Worm (Caenorhabditis elegans) whole organism, mixed stage, embryonic: ENCODE results near the gene spp-26.

ENCODE experiments used
- M03D4.4 ChIP-seq: sonication (generic microtip); optimal IDR thresholded peaks from 2 replicates; lab custom pipeline; 2017; ENCODE audit warnings: mild to moderate bottlenecking, missing genetic modification characterization, missing compliant biosample characterization
- bed-3 ChIP-seq: fragments of 200-800 bp; sonication (Bioruptor generic); optimal IDR thresholded peaks from 3 replicates; lab custom pipeline; 2018; ENCODE audit warnings: mild to moderate bottlenecking, missing genetic modification characterization, moderate library complexity, missing compliant biosample characterization
- blmp-1 ChIP-seq: fragments of 150-350 bp; optimal IDR thresholded peaks from 2 replicates; lab custom pipeline; 2014; ENCODE audit warnings: missing biosample characterization, missing genetic modification characterization
- ceh-43 ChIP-seq: fragments of 200-800 bp; sonication (Bioruptor generic); optimal IDR thresholded peaks from 2 replicates; lab custom pipeline; 2018; ENCODE audit warnings: mild to moderate bottlenecking, missing genetic modification characterization, moderate library complexity, missing compliant biosample characterization
- ceh-83 ChIP-seq: fragments of 200-800 bp; sonication (Bioruptor generic); optimal IDR thresholded peaks from 2 replicates; lab custom pipeline; 2018; ENCODE audit warnings: mild to moderate bottlenecking, missing genetic modification characterization, missing compliant biosample characterization
- ces-1 ChIP-seq: fragments of 150-350 bp; optimal IDR thresholded peaks from 2 replicates; lab custom pipeline; 2014; ENCODE audit warnings: missing biosample characterization, missing genetic modification reagents, missing genetic modification characterization
- cnd-1 ChIP-seq: fragments of 200-800 bp; sonication (Bioruptor generic); optimal IDR thresholded peaks from 2 replicates; lab custom pipeline; 2018; ENCODE audit warnings: mild to moderate bottlenecking, missing genetic modification characterization, missing compliant biosample characterization
- drap-1 ChIP-seq: fragments of 200-800 bp; sonication (Bioruptor generic); optimal IDR thresholded peaks from 3 replicates; lab custom pipeline; 2018; ENCODE audit warnings: mild to moderate bottlenecking, missing genetic modification characterization, missing compliant biosample characterization
- elt-1 ChIP-seq: sonication (generic microtip); optimal IDR thresholded peaks from 2 replicates; lab custom pipeline; 2017; ENCODE audit warnings: missing genetic modification characterization, mild to moderate bottlenecking, missing compliant biosample characterization, antibody characterized with exemption, moderate library complexity, borderline replicate concordance; ENCODE audit not compliant: insufficient read depth
- ham-2 ChIP-seq: fragments of 200-800 bp; sonication (Bioruptor generic); optimal IDR thresholded peaks from 2 replicates; lab custom pipeline; 2018; ENCODE audit warnings: mild to moderate bottlenecking, missing genetic modification characterization, missing compliant biosample characterization
- lin-32 ChIP-seq: fragments of 200-800 bp; sonication (Bioruptor generic); optimal IDR thresholded peaks from 2 replicates; lab custom pipeline; 2018; ENCODE audit warnings: mild to moderate bottlenecking, missing genetic modification characterization, missing compliant biosample characterization
- lsy-2 ChIP-seq: fragments of 150-350 bp; optimal IDR thresholded peaks from 2 replicates; lab custom pipeline; 2014; ENCODE audit warnings: missing biosample characterization, missing genetic modification characterization
- mep-1 ChIP-seq: fragments of 150-350 bp; optimal IDR thresholded peaks from 2 replicates; lab custom pipeline; 2017; ENCODE audit warnings: missing biosample characterization, missing genetic modification reagents, missing genetic modification characterization, inconsistent platforms
- mls-2 ChIP-seq: sonication (generic microtip); optimal IDR thresholded peaks from 2 replicates; lab custom pipeline; 2016; ENCODE audit warnings: mild to moderate bottlenecking, missing genetic modification characterization, moderate library complexity, missing compliant biosample characterization
- nhr-12 ChIP-seq: fragments of 150-350 bp; optimal IDR thresholded peaks from 2 replicates; lab custom pipeline; 2014; ENCODE audit warnings: missing biosample characterization, missing genetic modification characterization
- nhr-2 ChIP-seq: fragments of 150-350 bp; optimal IDR thresholded peaks from 2 replicates; lab custom pipeline; 2014; ENCODE audit warnings: missing biosample characterization, missing genetic modification characterization
- nhr-237 ChIP-seq: fragments of 150-350 bp; optimal IDR thresholded peaks from 2 replicates; lab custom pipeline; 2014; ENCODE audit warnings: missing biosample characterization, missing genetic modification characterization
- nhr-28 ChIP-seq: fragments of 150-350 bp; optimal IDR thresholded peaks from 2 replicates; lab custom pipeline; 2014; ENCODE audit warnings: missing biosample characterization, missing genetic modification characterization
- nhr-76 ChIP-seq: sonication (generic microtip); optimal IDR thresholded peaks from 2 replicates; lab custom pipeline; 2017; ENCODE audit warnings: missing biosample characterization, missing genetic modification characterization
- pha-4 ChIP-seq: fragments of 150-350 bp; optimal IDR thresholded peaks from 2 replicates; lab custom pipeline; 2018; ENCODE audit warnings: missing biosample characterization, missing genetic modification reagents, missing genetic modification characterization
- sem-2 ChIP-seq: fragments of 200-800 bp; sonication (Bioruptor generic); optimal IDR thresholded peaks from 2 replicates; lab custom pipeline; 2018; ENCODE audit warnings: mild to moderate bottlenecking, missing genetic modification characterization, missing compliant biosample characterization
- snpc-4 ChIP-seq: fragments of 150-350 bp; optimal IDR thresholded peaks from 2 replicates; lab custom pipeline; 2014; ENCODE audit warnings: missing biosample characterization, missing genetic modification characterization
- sptf-1 ChIP-seq: sonication (generic microtip); optimal IDR thresholded peaks from 2 replicates; lab custom pipeline; 2017; ENCODE audit warnings: mild to moderate bottlenecking, missing genetic modification characterization, moderate library complexity, missing compliant biosample characterization
- tbx-8 ChIP-seq: fragments of 200-800 bp; sonication (Bioruptor generic); optimal IDR thresholded peaks from 2 replicates; lab custom pipeline; 2018; ENCODE audit warnings: mild to moderate bottlenecking, missing genetic modification characterization, moderate library complexity, missing compliant biosample characterization
- unc-62 ChIP-seq: fragments of 150-350 bp; optimal IDR thresholded peaks from 2 replicates; lab custom pipeline; 2014; ENCODE audit warnings: missing biosample characterization, missing genetic modification reagents, missing genetic modification characterization
- zip-8 ChIP-seq: fragments of 150-350 bp; optimal IDR thresholded peaks from 2 replicates; lab custom pipeline; 2014; ENCODE audit warnings: missing biosample characterization, missing genetic modification characterization
- ztf-11 ChIP-seq: fragments of 150-350 bp; optimal IDR thresholded peaks from 2 replicates; lab custom pipeline; 2014; ENCODE audit warnings: missing biosample characterization, missing genetic modification characterization

spp-26 gene

ce11 chrV:6533030-6533429 lies 26.0 kb downstream of the spp-26 start, which contains the start of gene hpo-26:
Gene hpo-26 (minus strand): TSS chrV:6533060.
- TF ChIP-seq drap-1 (GFP tag; lab: Kevin White, UChicago) (no peak), nhr-28 (tag; lab: Kevin White, UChicago) (no peak), ceh-83 (GFP tag; lab: Kevin White, UChicago) (no peak), mep-1 (tag; lab: Kevin White, UChicago) (no peak), nhr-12 (tag; lab: Kevin White, UChicago) (no peak), elt-1 (tag; lab: Kevin White, UChicago) (no peak)
- TF ChIP-seq, all 35 proteins: peak for 0

DNA sequence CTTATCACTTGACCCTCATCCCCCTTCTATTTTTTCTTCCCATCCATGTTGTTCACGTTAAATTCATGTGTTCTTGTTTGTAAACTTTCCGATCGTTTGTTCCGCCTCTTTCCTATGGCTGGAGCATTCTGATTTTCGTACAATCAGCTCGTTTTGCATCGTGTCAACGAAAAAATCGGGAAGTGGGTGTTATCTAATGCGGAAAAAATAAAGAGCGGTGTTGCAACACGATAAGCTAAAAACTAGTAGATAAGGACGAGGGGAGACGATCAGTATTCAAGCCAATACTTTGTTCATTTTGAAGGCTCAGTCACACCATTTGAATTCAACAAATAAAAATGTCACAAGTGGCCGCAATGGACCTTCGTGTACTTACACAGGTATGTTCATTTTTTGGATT lies 34.2 kb downstream of the spp-26 start, which contains the start of gene acs-1:
Gene acs-1, plus strand, starts transcription at position 233 of the 400 bp plus-strand sequence.
- TF ChIP-seq zip-8 (no peak), ceh-83 (GFP tag; lab: Kevin White, UChicago) (no peak), nhr-237 (tag; lab: Kevin White, UChicago) (no peak), blmp-1 (no peak), sem-2 (GFP tag; lab: Kevin White, UChicago) (no peak), snpc-4 (tag; lab: Kevin White, UChicago) (no peak), nhr-28 (tag; lab: Kevin White, UChicago) (no peak), ces-1 (GFP tag; lab: Kevin White, UChicago) (no peak), lsy-2 (no peak), ceh-43 (no peak), ztf-11 (no peak), tbx-8 (GFP tag; lab: Kevin White, UChicago) (no peak), lin-32 (GFP tag; lab: Kevin White, UChicago) (no peak), mep-1 (tag; lab: Kevin White, UChicago) (no peak), bed-3 (GFP tag; lab: Kevin White, UChicago) (no peak), ham-2 (GFP tag; lab: Kevin White, UChicago) (no peak)

DNA sequence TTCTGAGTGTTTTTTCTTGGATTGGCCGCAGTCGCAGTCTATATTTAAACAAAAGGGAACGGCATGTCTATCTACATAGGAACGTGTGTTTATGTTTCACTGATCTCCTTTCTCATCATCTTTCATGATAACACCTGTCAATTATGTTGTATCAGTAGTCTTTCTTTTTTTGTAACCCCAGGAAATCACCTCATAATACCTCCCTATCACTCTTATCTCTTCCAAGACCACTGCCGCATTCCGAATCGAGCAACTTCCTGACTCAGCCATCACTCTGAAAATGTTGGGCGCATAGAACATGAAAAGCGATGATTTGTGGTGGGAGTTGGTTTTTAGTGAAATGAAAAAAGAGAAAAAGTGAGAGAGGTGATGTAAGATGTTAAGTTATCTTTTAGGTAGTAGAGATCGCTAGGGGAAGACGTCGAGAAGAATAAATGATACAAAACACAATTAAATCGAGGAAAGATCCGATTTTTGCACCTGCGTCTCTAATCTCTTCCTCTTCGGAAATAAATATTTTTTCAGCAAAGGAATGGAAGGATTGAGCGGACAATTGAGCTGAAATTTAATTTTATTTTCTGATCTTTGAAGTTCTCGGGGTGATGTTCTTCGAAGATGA lies 36.0 kb downstream of the spp-26 start:
- TF ChIP-seq zip-8 (no peak), mls-2 (tag; lab: Kevin White, UChicago) (no peak), nhr-76 (tag; lab: Kevin White, UChicago) (no peak), ham-2 (GFP tag; lab: Kevin White, UChicago) (no peak), bed-3 (GFP tag; lab: Kevin White, UChicago) (no peak), lin-32 (GFP tag; lab: Kevin White, UChicago) (no peak), nhr-2 (tag; lab: Kevin White, UChicago) (no peak), elt-1 (tag; lab: Kevin White, UChicago) (no peak), sptf-1 (tag; lab: Kevin White, UChicago) (no peak), sem-2 (GFP tag; lab: Kevin White, UChicago) (no peak), unc-62 (GFP tag; lab: Kevin White, UChicago) (no peak)

DNA sequence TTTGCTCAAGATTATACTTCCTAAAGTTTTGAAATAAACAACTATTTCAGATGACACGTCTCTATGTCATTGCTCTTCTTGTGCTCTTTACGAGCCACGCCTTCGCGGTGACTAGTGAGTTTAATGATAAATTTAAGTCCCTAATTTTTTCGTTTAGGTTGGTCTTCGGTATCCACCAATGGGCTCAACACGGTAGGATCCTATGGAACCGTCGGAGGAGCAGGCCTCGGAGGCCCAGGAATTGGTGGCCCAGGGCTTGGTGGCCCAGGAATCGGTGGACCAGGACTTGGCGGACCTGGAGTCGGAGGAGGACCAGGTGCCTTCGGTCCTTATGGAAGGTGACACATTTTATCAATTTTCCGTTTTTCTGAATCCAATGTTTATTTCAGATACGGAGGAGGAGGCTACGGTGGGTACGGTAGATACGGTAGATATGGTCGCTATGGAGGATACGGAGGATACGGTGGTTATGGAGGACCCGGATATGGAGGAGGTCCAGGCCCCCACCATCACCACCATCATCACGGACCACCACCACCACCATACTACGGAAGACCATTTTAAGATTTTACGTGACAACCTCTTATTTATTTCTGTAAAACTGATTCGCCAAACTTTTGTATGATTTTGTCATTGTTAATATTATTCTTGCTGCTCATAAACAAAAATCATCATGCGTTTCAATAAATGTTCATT lies 38.5 kb downstream of the spp-26 start, which contains the start of the genes F46E10.2 and F46E10.18:
Gene F46E10.2, plus strand, starts transcription at position 51 of the 696 bp plus-strand sequence.
Gene F46E10.18, plus strand, starts transcription at position 646 of the 696 bp plus-strand sequence.
- TF ChIP-seq nhr-12 (tag; lab: Kevin White, UChicago) (no peak), cnd-1 (tag; lab: Kevin White, UChicago) (no peak)
- TF ChIP-seq, all 35 proteins: peak for 0

DNA sequence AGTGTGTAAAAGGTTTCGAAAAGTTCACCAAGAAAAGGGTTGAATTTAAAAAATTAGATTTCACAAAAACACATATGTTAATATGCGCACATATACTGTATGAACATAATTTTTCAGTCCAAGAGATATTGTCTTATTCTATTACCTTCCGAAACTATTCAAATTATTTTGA lies 40.9 kb downstream of the spp-26 start, which contains the start of gene F46E10.3:
Gene F46E10.3, plus strand, starts transcription at position 73 of the 172 bp plus-strand sequence.
- TF ChIP-seq sptf-1 (tag; lab: Kevin White, UChicago): no peak
- no peak for TF ChIP-seq nhr-28 (tag; lab: Kevin White, UChicago)
- no peak for TF ChIP-seq cnd-1 (tag; lab: Kevin White, UChicago)
- no peak for TF ChIP-seq elt-1 (tag; lab: Kevin White, UChicago)
- TF ChIP-seq nhr-76 (tag; lab: Kevin White, UChicago): no peak
- TF ChIP-seq ztf-11: no peak
- no peak for TF ChIP-seq nhr-237 (tag; lab: Kevin White, UChicago)
- no peak for TF ChIP-seq nhr-2 (tag; lab: Kevin White, UChicago)
- TF ChIP-seq pha-4: no peak
- no peak for TF ChIP-seq M03D4.4
- TF ChIP-seq snpc-4 (tag; lab: Kevin White, UChicago): no peak
- TF ChIP-seq zip-8: no peak
